Fruit fly (Drosophila melanogaster) whole organism, embryonic: ENCODE results near the gene CG14367.
A peak's percentile ranks its signal among the peaks of the same experiment; 100 is the strongest.

Source experiments
- Atf3 ChIP-seq: fragments of 200-800 bp; sonication (Bioruptor generic); optimal IDR thresholded peaks from 3 replicates; lab custom pipeline; 2016; ENCODE audit warnings: missing biosample characterization, missing genetic modification characterization
- Awh ChIP-seq: fragments of 200-800 bp; sonication (Bioruptor generic); IDR thresholded peaks from 2 replicates; pipeline ENCODE4, ENCODE4 v1.3.6; 2022; ENCODE audit warnings: missing biosample characterization, missing genetic modification characterization
- CG10209 ChIP-seq: fragments of 200-800 bp; sonication (Bioruptor generic); optimal IDR thresholded peaks from 3 replicates; lab custom pipeline; 2017; ENCODE audit warnings: missing biosample characterization, mild to moderate bottlenecking, missing genetic modification characterization, missing genetic modification reagents
- CG10274 ChIP-seq: fragments of 200-800 bp; sonication (Bioruptor generic); optimal IDR thresholded peaks from 3 replicates; lab custom pipeline; 2017; ENCODE audit warnings: missing biosample characterization, mild to moderate bottlenecking, missing genetic modification characterization
- CG10321 ChIP-seq: fragments of 200-800 bp; sonication (Bioruptor generic); IDR thresholded peaks from 2 replicates; pipeline ENCODE4 v1.3.6; 2022; ENCODE audit warnings: missing biosample characterization, missing genetic modification characterization
- CG11093 ChIP-seq: fragments of 200-800 bp; sonication (Bioruptor generic); IDR thresholded peaks from 3 replicates; pipeline ENCODE4 v1.3.6; 2022; ENCODE audit warnings: missing biosample characterization, missing genetic modification characterization
- CG12659 ChIP-seq: fragments of 200-800 bp; sonication (Bioruptor generic); optimal IDR thresholded peaks from 3 replicates; lab custom pipeline; 2017; ENCODE audit warnings: mild to moderate bottlenecking, missing biosample characterization, missing genetic modification reagents, missing genetic modification characterization
- CG12769 ChIP-seq: fragments of 200-800 bp; sonication (Bioruptor generic); optimal IDR thresholded peaks from 2 replicates; lab custom pipeline; 2019; ENCODE audit warnings: missing biosample characterization, mild to moderate bottlenecking, missing genetic modification characterization, moderate library complexity
- CG13296 ChIP-seq: fragments of 200-800 bp; sonication (Bioruptor generic); optimal IDR thresholded peaks from 3 replicates; lab custom pipeline; 2018; ENCODE audit warnings: missing biosample characterization, mild to moderate bottlenecking, missing genetic modification characterization
- CG1529 ChIP-seq: fragments of 200-800 bp; sonication (Bioruptor generic); optimal IDR thresholded peaks from 3 replicates; lab custom pipeline; 2018; ENCODE audit warnings: missing biosample characterization, missing genetic modification characterization
- CG15601 ChIP-seq: fragments of 200-800 bp; sonication (Bioruptor generic); optimal IDR thresholded peaks from 3 replicates; lab custom pipeline; 2019; ENCODE audit warnings: missing biosample characterization, mild to moderate bottlenecking, missing genetic modification characterization, moderate library complexity
- CG15696 ChIP-seq: fragments of 200-800 bp; sonication (Bioruptor generic); optimal IDR thresholded peaks from 2 replicates; lab custom pipeline; 2019; ENCODE audit warnings: missing biosample characterization, mild to moderate bottlenecking, missing genetic modification characterization, moderate library complexity
- CG1832 ChIP-seq: fragments of 200-800 bp; sonication (Bioruptor generic); optimal IDR thresholded peaks from 2 replicates; lab custom pipeline; 2017; ENCODE audit warnings: missing biosample characterization, mild to moderate bottlenecking, missing genetic modification characterization, inconsistent platforms
- CG18764 ChIP-seq: fragments of 200-800 bp; sonication (Bioruptor generic); optimal IDR thresholded peaks from 3 replicates; lab custom pipeline; 2016; ENCODE audit warnings: missing biosample characterization, missing genetic modification characterization
- CG2199 ChIP-seq: fragments of 200-800 bp; sonication (Bioruptor generic); IDR thresholded peaks from 3 replicates; pipeline ENCODE4 v1.3.6; 2022; ENCODE audit warnings: missing biosample characterization, missing genetic modification characterization
- CG30020 ChIP-seq: fragments of 200-800 bp; optimal IDR thresholded peaks from 2 replicates; lab custom pipeline; 2019; ENCODE audit warnings: missing biosample characterization, mild to moderate bottlenecking, missing genetic modification characterization, moderate library complexity
- CG3281 ChIP-seq: fragments of 200-800 bp; sonication (Bioruptor generic); optimal IDR thresholded peaks from 3 replicates; lab custom pipeline; 2017; ENCODE audit warnings: missing biosample characterization, mild to moderate bottlenecking, missing genetic modification characterization
- CG33557 ChIP-seq: fragments of 200-800 bp; sonication (Bioruptor generic); optimal IDR thresholded peaks from 2 replicates; lab custom pipeline; 2019; ENCODE audit warnings: missing biosample characterization, mild to moderate bottlenecking, missing genetic modification characterization, moderate library complexity
- CG3995 ChIP-seq: fragments of 200-800 bp; sonication (Bioruptor generic); optimal IDR thresholded peaks from 3 replicates; lab custom pipeline; 2016; ENCODE audit warnings: missing biosample characterization, missing genetic modification characterization
- CG6689 ChIP-seq: fragments of 200-800 bp; sonication (Bioruptor generic); IDR thresholded peaks from 2 replicates; pipeline ENCODE4 v1.3.6; 2022; ENCODE audit warnings: missing biosample characterization, missing genetic modification characterization
- CG6791 ChIP-seq: fragments of 200-800 bp; sonication (Bioruptor generic); IDR thresholded peaks from 3 replicates; pipeline ENCODE4 v1.3.6; 2022; ENCODE audit warnings: missing biosample characterization, missing genetic modification characterization; ENCODE audit not compliant: partially characterized antibody
- CG7271 ChIP-seq: fragments of 200-800 bp; sonication (Bioruptor generic); optimal IDR thresholded peaks from 2 replicates; lab custom pipeline; 2018; ENCODE audit warnings: missing biosample characterization, mild to moderate bottlenecking, missing genetic modification characterization, moderate library complexity
- CG9215 ChIP-seq: fragments of 200-800 bp; sonication (Bioruptor generic); IDR thresholded peaks from 2 replicates; pipeline ENCODE4 v1.3.6; 2022; ENCODE audit warnings: missing biosample characterization, missing genetic modification characterization
- CG9437 ChIP-seq: fragments of 200-800 bp; sonication (Bioruptor generic); optimal IDR thresholded peaks from 2 replicates; lab custom pipeline; 2018; ENCODE audit warnings: missing biosample characterization, mild to moderate bottlenecking, missing genetic modification characterization
- CG9876 ChIP-seq: fragments of 200-800 bp; sonication (Bioruptor generic); optimal IDR thresholded peaks from 2 replicates; lab custom pipeline; 2016; ENCODE audit warnings: missing biosample characterization, missing genetic modification characterization
- Dek ChIP-seq: fragments of 200-800 bp; sonication (Bioruptor generic); optimal IDR thresholded peaks from 3 replicates; lab custom pipeline; 2019; ENCODE audit warnings: missing biosample characterization, mild to moderate bottlenecking, missing genetic modification characterization, moderate library complexity
- Dip2 ChIP-seq: fragments of 200-800 bp; sonication (Bioruptor generic); IDR thresholded peaks from 2 replicates; pipeline ENCODE4 v1.3.6; 2022; ENCODE audit warnings: missing biosample characterization, missing genetic modification characterization
- Dp ChIP-seq: fragments of 200-800 bp; sonication (Bioruptor generic); optimal IDR thresholded peaks from 2 replicates; lab custom pipeline; 2018; ENCODE audit warnings: missing biosample characterization, mild to moderate bottlenecking, missing genetic modification characterization, moderate library complexity
- Fer2 ChIP-seq: fragments of 200-800 bp; sonication (Bioruptor generic); optimal IDR thresholded peaks from 2 replicates; lab custom pipeline; 2018; ENCODE audit warnings: missing biosample characterization, mild to moderate bottlenecking, missing genetic modification characterization, moderate library complexity
- Hr78 ChIP-seq, 2 experiments: fragments of 200-800 bp in 1 of 2; fragments of >200 bp in 1 of 2; sonication (Bioruptor generic) in 1 of 2; optimal IDR thresholded peaks; 2 replicates each; lab custom pipeline; 2017 to 2019; ENCODE audit warnings: missing biosample characterization in 2 of 2, missing genetic modification characterization in 2 of 2, mild to moderate bottlenecking in 1 of 2, moderate library complexity in 1 of 2
- Lhr ChIP-seq: fragments of 200-800 bp; sonication (Bioruptor generic); optimal IDR thresholded peaks from 3 replicates; lab custom pipeline; 2017; ENCODE audit warnings: mild to moderate bottlenecking, missing biosample characterization, missing genetic modification reagents, missing genetic modification characterization
- Max ChIP-seq: fragments of 200-800 bp; sonication (Bioruptor generic); optimal IDR thresholded peaks from 2 replicates; lab custom pipeline; 2016; ENCODE audit warnings: missing biosample characterization, mild to moderate bottlenecking, missing genetic modification characterization
- Nf-YA ChIP-seq: fragments of 200-800 bp; sonication (Bioruptor generic); IDR thresholded peaks from 2 replicates; pipeline ENCODE4 v1.3.6; 2022; ENCODE audit warnings: missing biosample characterization, missing genetic modification characterization
- Tbp ChIP-seq: fragments of >200 bp; optimal IDR thresholded peaks from 2 replicates; lab custom pipeline; 2018; ENCODE audit warnings: missing biosample characterization, missing genetic modification characterization
- Xrp1 ChIP-seq: fragments of 200-800 bp; sonication (Bioruptor generic); IDR thresholded peaks from 2 replicates; pipeline ENCODE4 v1.3.6; 2022; ENCODE audit warnings: missing biosample characterization, missing genetic modification characterization
- ac ChIP-seq: fragments of 200-800 bp; sonication (Bioruptor generic); optimal IDR thresholded peaks from 3 replicates; lab custom pipeline; 2017; ENCODE audit warnings: missing biosample characterization, mild to moderate bottlenecking, missing genetic modification characterization
- az2 ChIP-seq: fragments of 200-800 bp; sonication (Bioruptor generic); optimal IDR thresholded peaks from 3 replicates; lab custom pipeline; 2016; ENCODE audit warnings: missing biosample characterization, missing genetic modification characterization
- cad ChIP-seq: fragments of >200 bp; optimal IDR thresholded peaks from 2 replicates; lab custom pipeline; 2017; ENCODE audit warnings: missing biosample characterization, missing genetic modification characterization
- crol ChIP-seq: fragments of 200-800 bp; sonication (Bioruptor generic); IDR thresholded peaks from 2 replicates; pipeline ENCODE4 v1.3.6; 2022; ENCODE audit warnings: missing biosample characterization, missing genetic modification characterization
- gem ChIP-seq: fragments of 200-800 bp; sonication (Bioruptor generic); optimal IDR thresholded peaks from 2 replicates; lab custom pipeline; 2019; ENCODE audit warnings: missing biosample characterization, mild to moderate bottlenecking, missing genetic modification characterization, moderate library complexity
- gro ChIP-seq: fragments of 200-800 bp; sonication (Bioruptor generic); optimal IDR thresholded peaks from 2 replicates; lab custom pipeline; 2016; ENCODE audit warnings: missing biosample characterization, missing genetic modification characterization
- gsb-n ChIP-seq: fragments of 200-800 bp; sonication (Bioruptor generic); optimal IDR thresholded peaks from 3 replicates; lab custom pipeline; 2018; ENCODE audit warnings: missing biosample characterization, mild to moderate bottlenecking, missing genetic modification characterization
- kay ChIP-seq: fragments of 200-800 bp; sonication (Bioruptor generic); optimal IDR thresholded peaks from 2 replicates; lab custom pipeline; 2016; ENCODE audit warnings: missing biosample characterization, missing genetic modification characterization
- klu ChIP-seq: fragments of 200-800 bp; sonication (Bioruptor generic); IDR thresholded peaks from 2 replicates; pipeline ENCODE4 v1.3.6; 2022; ENCODE audit warnings: missing biosample characterization, missing genetic modification characterization
- kni ChIP-seq: fragments of 200-800 bp; sonication (Bioruptor generic); optimal IDR thresholded peaks from 3 replicates; lab custom pipeline; 2017; ENCODE audit warnings: mild to moderate bottlenecking, missing biosample characterization, missing genetic modification reagents, missing genetic modification characterization
- lola ChIP-seq, 3 experiments: fragments of >200 bp in 2 of 3; fragments of 200-800 bp in 1 of 3; sonication (Bioruptor generic) in 1 of 3; optimal IDR thresholded peaks; 2 replicates each; lab custom pipeline; 2017 to 2019; ENCODE audit warnings: missing biosample characterization in 3 of 3, missing genetic modification characterization in 3 of 3, mild to moderate bottlenecking in 1 of 3, moderate library complexity in 1 of 3
- row ChIP-seq: fragments of 200-800 bp; sonication (Bioruptor generic); IDR thresholded peaks from 3 replicates; pipeline ENCODE4 v1.3.6; 2022; ENCODE audit warnings: missing biosample characterization, missing genetic modification characterization
- sd ChIP-seq: fragments of 200-800 bp; sonication (Bioruptor generic); optimal IDR thresholded peaks from 3 replicates; lab custom pipeline; 2018; ENCODE audit warnings: missing biosample characterization, mild to moderate bottlenecking, missing genetic modification characterization, moderate library complexity
- twi ChIP-seq: fragments of 200-800 bp; optimal IDR thresholded peaks from 2 replicates; lab custom pipeline; 2019; ENCODE audit warnings: missing biosample characterization, mild to moderate bottlenecking, missing genetic modification characterization, moderate library complexity
- vvl ChIP-seq: fragments of 200-800 bp; sonication (Bioruptor generic); IDR thresholded peaks from 2 replicates; pipeline ENCODE4 v1.3.6; 2022; ENCODE audit warnings: missing biosample characterization, missing genetic modification characterization
- yki ChIP-seq: fragments of >200 bp; optimal IDR thresholded peaks from 3 replicates; lab custom pipeline; 2018

Gene CG14367

dm6 chr3R:13724029-13724638 lies 30.3 kb downstream of the CG14367 start (continued):
- TF ChIP-seq Xrp1 (GFP tag; lab: Robert Waterston, UW) (no peak), CG11093 (GFP tag; lab: Robert Waterston, UW) (no peak), az2 (GFP tag; lab: Kevin White, UChicago) (no peak), kay (GFP tag; lab: Kevin White, UChicago) (no peak), cad (GFP tag; lab: Kevin White, UChicago) (no peak), CG9437 (GFP tag; lab: Kevin White, UChicago) (no peak), kni (peak; percentile 67), CG18764 (GFP tag; lab: Kevin White, UChicago) (no peak), Max (GFP tag; lab: Kevin White, UChicago) (no peak), Fer2 (tag; lab: Kevin White, UChicago) (no peak), CG12659 (GFP tag; lab: Kevin White, UChicago) (no peak), CG3995 (GFP tag; lab: Kevin White, UChicago) (no peak), Dip2 (GFP tag; lab: Robert Waterston, UW) (no peak), CG33557 (no peak), CG13296 (GFP tag; lab: Kevin White, UChicago) (no peak), CG15601 (tag; lab: Kevin White, UChicago) (no peak), gro (GFP tag; lab: Kevin White, UChicago) (no peak), sd (tag; lab: Kevin White, UChicago) (peak; percentile 13), lola (GFP tag; optimal IDR thresholded peaks at IDR 0.05; lab: Kevin White, UChicago) (no peak), CG6791 (no peak), CG1529 (no peak), row (no peak), CG9215 (GFP tag; lab: Robert Waterston, UW) (no peak), Tbp (GFP tag; lab: Kevin White, UChicago) (no peak), klu (GFP tag; lab: Robert Waterston, UW) (no peak), gsb-n (tag; lab: Kevin White, UChicago) (no peak), CG12769 (tag; lab: Kevin White, UChicago) (peak; percentile 6), gem (no peak), CG30020 (tag; lab: Kevin White, UChicago) (no peak), Dp (no peak), CG15696 (tag; lab: Kevin White, UChicago) (no peak), Hr78 (GFP tag; optimal IDR thresholded peaks at IDR 0.05; lab: Kevin White, UChicago) (peak in 1 of 2 experiments; percentile 51), CG10209 (no peak), twi (tag; lab: Kevin White, UChicago) (no peak), CG7271 (tag; lab: Kevin White, UChicago) (no peak), CG9876 (GFP tag; lab: Kevin White, UChicago) (no peak), Nf-YA (GFP tag; lab: Robert Waterston, UW) (no peak), CG2199 (GFP tag; lab: Robert Waterston, UW) (peak; percentile 87), CG10321 (GFP tag; lab: Robert Waterston, UW) (no peak), Atf3 (GFP tag; lab: Kevin White, UChicago) (no peak), Awh (GFP tag; lab: Robert Waterston, UW) (no peak; the same call in 1 of the 2 replicates), CG6689 (GFP tag; lab: Robert Waterston, UW) (no peak), CG10274 (GFP tag; lab: Kevin White, UChicago) (no peak), vvl (GFP tag; lab: Robert Waterston, UW) (peak; percentile 59; the same call in 1 of the 2 replicates), Dek (tag; lab: Kevin White, UChicago) (no peak), crol (GFP tag; lab: Robert Waterston, UW) (no peak), Lhr (GFP tag; lab: Kevin White, UChicago) (no peak), CG3281 (GFP tag; lab: Kevin White, UChicago) (no peak), ac (peak; percentile 46), yki (no peak), CG1832 (GFP tag; lab: Kevin White, UChicago) (no peak)
